Fruit fly (Drosophila melanogaster) whole organism: ENCODE data around the gene CG34242.

Experiments used
- CG8478 ChIP-seq: fragments of >200 bp; optimal IDR thresholded peaks from 2 replicates; lab custom pipeline; 2018; ENCODE audit warnings: inconsistent platforms
- Dll ChIP-seq: fragments of >200 bp; optimal IDR thresholded peaks from 2 replicates; lab custom pipeline; 2017
- EcR ChIP-seq, 2 experiments: fragments of >200 bp; optimal IDR thresholded peaks; 2 replicates each; lab custom pipeline; 2017; ENCODE audit warnings: missing biosample characterization in 2 of 2, missing genetic modification characterization in 2 of 2, missing genetic modification reagents in 2 of 2
- pan ChIP-seq: fragments of >200 bp; optimal IDR thresholded peaks from 2 replicates; lab custom pipeline; 2017
- psq ChIP-seq: fragments of >200 bp; optimal IDR thresholded peaks from 2 replicates; lab custom pipeline; 2017
- usp ChIP-seq: fragments of >200 bp; optimal IDR thresholded peaks from 2 replicates; lab custom pipeline; 2017; ENCODE audit warnings: missing biosample characterization, missing genetic modification characterization, mixed read lengths

The CG34242 gene

DNA sequence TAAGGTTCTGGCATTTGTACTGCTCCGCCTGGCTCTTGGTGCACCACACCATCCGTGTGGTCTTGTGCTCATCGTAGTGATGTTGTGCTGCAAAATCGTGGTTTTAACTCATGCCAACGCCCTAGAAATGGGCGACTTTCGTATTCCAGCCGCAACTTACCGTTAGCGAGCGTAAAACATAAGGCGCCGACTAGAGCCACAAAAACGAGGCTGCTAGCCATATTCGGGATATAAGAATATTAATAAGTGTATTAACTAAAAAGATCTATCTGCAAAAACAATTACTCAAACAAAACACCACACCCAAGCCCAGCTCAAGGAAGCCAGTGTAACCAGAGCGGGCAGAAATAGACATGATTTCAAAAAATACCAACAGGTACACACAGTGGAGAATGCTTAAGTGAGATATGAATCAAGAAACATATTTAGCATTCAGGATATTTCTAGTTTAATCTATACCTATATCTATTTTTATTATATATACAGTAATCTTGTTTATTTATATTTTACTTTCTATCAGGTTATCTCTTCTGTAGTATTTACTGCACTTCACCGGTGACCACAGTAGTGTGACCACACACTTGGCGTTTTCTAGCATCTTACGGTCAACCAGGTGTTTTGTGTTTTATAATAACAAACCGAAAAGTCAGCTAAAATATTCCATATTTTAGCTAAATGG is at the start of gene CG34242, which contains the start of gene Tsf2:
TSS of gene CG34242 (plus strand) at position 605 of the 679 bp plus-strand sequence.
TSS of gene Tsf2 (minus strand) at position 333 of the 679 bp plus-strand sequence.
- TF ChIP-seq CG8478 (no peak), psq (lab: Kevin White, UChicago) (no peak), usp (GFP tag; lab: Kevin White, UChicago) (no peak), EcR (GFP tag; optimal IDR thresholded peaks at IDR 0.05; lab: Kevin White, UChicago) (no peak), Dll (lab: Kevin White, UChicago) (no peak), pan (lab: Kevin White, UChicago) (no peak)

DNA sequence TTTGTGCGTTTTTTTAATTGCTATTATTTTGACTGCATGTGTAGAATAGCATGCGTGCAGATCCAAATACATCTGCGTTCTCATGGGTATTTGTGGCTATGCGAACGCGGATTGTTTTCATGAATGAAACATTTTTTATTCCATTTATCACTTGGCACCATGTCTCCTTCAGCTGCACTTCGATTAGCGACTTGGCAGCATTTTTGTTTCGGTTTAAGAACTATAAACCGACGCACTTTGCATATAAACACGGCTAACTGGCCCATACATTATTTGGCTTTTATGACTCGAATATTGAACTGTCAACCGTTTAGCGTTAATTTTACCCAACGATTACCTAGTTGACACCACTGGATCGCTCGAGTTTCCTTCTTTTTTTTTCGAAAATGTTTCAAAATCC is 49.3 kb upstream of the CG34242 start:
- no peak for TF ChIP-seq pan (lab: Kevin White, UChicago)
- TF ChIP-seq CG8478 = no peak
- no peak for TF ChIP-seq EcR (GFP tag; optimal IDR thresholded peaks at IDR 0.05; lab: Kevin White, UChicago)
- no peak for TF ChIP-seq Dll (lab: Kevin White, UChicago)
- no peak for TF ChIP-seq psq (lab: Kevin White, UChicago)
- no peak for TF ChIP-seq usp (GFP tag; lab: Kevin White, UChicago)

DNA sequence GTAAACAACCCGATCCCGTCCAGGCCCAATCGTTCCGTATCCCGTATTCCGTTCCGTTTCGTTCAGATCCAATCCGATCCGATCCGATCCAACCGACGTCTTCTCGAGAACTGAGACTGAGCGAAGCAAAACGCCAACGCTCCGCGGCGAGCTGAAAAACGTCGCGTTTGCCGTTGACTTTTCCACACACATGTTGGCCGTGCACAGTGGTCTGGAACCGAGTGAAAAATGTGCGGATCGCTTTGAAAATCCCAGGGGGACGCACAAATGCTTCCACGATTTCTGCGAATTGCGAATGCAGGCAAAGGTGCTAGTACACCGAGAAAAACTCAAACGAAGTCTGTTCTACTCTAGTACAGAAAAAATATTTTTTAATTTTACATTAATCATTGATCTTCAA is 48.8 kb upstream of the CG34242 start, which contains the start of gene CG10663:
TSS of gene CG10663 (minus strand) at position 88 of the 400 bp plus-strand sequence.
- no peak for TF ChIP-seq Dll (lab: Kevin White, UChicago)
- no peak for TF ChIP-seq EcR (GFP tag; optimal IDR thresholded peaks at IDR 0.05; lab: Kevin White, UChicago)
- TF ChIP-seq psq (lab: Kevin White, UChicago) = no peak
- TF ChIP-seq CG8478 = no peak
- no peak for TF ChIP-seq usp (GFP tag; lab: Kevin White, UChicago)
- no peak for TF ChIP-seq pan (lab: Kevin White, UChicago)

DNA sequence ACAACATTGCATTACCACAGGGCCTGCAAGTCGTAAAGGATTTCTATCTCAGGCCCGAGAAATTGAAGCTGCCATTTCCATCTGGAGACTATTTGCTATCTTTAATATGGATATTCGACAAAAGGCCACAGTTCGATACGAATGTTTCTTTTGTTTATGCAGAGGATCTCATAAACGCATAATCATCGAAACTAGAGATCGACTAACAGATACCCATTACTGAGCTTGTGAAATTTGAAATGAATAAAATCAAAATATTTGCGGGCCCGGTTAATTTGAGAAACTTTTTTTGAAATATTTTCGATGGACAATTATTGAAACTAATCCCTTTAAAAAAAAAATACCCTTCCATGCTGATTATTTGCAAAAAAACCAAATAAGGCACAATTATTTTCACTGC is 47.6 kb upstream of the CG34242 start:
- TF ChIP-seq usp (GFP tag; lab: Kevin White, UChicago) = no peak
- no peak for TF ChIP-seq psq (lab: Kevin White, UChicago)
- TF ChIP-seq CG8478 = no peak
- TF ChIP-seq pan (lab: Kevin White, UChicago) = no peak
- TF ChIP-seq EcR (GFP tag; optimal IDR thresholded peaks at IDR 0.05; lab: Kevin White, UChicago) = no peak

DNA sequence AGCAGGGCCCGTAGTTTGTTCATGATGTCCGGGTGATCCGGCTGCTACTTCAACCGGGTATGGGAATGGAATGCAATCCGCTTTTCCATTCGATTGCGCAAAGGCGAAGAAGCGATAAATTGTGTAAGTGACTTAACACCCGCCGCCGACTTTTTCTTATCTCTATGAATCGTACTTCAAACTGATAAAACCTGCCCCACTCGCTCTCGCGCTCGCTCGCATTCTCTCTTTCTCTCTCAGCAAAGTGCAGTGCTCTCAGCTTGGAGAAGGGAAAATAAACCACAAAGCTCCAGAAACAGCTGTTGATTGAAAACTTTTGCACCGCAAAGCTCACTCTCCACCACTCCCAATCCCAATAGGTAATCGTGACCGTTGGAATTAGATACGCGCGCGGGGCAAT is 43.8 kb upstream of the CG34242 start:
- peak in 1 of 2 experiments; percentile 16 for TF ChIP-seq EcR (GFP tag; optimal IDR thresholded peaks at IDR 0.05; lab: Kevin White, UChicago)
- TF ChIP-seq CG8478 = no peak
- peak; percentile 98 for TF ChIP-seq Dll (lab: Kevin White, UChicago)

DNA sequence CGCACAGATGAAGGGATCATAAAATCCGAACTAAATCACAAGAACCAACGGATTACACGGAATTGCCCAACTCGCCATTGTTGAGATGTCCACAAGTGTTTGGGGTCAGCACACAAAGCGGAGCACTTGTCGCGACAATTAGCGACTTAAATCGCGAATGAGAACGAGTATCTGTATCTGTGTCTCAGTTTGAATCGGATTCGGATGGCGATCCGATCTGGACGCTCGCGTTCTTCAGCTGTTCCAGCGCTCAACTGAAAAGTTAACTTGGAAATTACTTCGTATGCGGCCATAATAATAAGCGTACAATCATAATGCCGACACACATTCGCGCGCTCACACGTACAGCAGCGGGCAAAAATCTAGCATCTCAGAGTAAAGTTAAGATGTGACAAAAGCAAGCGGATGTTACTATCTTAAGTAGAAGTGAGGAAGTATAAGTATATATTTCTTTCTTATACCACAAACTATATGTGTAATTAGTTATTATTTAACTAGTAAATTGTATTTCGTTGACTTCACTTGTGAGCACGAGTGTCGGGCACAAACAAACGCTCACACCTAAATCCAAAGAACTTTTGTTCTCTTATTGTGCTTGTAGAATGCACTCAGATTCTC is 43.3 kb upstream of the CG34242 start, which contains the start of gene CG10660:
TSS of gene CG10660 (minus strand) at position 259 of the 618 bp plus-strand sequence.
- TF ChIP-seq pan (lab: Kevin White, UChicago) (no peak), Dll (lab: Kevin White, UChicago) (no peak), usp (GFP tag; lab: Kevin White, UChicago) (no peak), psq (lab: Kevin White, UChicago) (no peak), CG8478 (no peak), EcR (GFP tag; optimal IDR thresholded peaks at IDR 0.05; lab: Kevin White, UChicago) (no peak)

DNA sequence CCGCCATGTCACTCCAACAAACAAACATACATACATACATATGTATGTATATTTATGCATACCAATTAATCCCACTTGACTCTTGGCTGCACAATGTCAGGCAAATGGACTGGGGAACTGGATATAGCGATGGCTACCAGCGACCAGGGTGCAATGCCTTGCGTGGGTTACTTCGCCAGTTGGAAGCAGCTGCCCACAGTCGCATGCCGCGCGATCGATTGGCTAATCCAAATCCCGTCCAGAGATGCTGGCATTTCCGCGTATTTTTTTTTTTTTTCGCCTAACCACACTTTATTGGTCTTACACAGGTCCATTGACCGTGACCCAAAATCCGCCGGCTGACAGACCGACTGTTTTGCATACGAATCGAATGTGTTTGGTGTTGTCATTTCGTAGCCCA is 39.5 kb upstream of the CG34242 start:
- no peak for TF ChIP-seq pan (lab: Kevin White, UChicago)
- no peak for TF ChIP-seq EcR (GFP tag; optimal IDR thresholded peaks at IDR 0.05; lab: Kevin White, UChicago)
- TF ChIP-seq CG8478 = no peak
- no peak for TF ChIP-seq Dll (lab: Kevin White, UChicago)
- TF ChIP-seq psq (lab: Kevin White, UChicago) = no peak
- no peak for TF ChIP-seq usp (GFP tag; lab: Kevin White, UChicago)

DNA sequence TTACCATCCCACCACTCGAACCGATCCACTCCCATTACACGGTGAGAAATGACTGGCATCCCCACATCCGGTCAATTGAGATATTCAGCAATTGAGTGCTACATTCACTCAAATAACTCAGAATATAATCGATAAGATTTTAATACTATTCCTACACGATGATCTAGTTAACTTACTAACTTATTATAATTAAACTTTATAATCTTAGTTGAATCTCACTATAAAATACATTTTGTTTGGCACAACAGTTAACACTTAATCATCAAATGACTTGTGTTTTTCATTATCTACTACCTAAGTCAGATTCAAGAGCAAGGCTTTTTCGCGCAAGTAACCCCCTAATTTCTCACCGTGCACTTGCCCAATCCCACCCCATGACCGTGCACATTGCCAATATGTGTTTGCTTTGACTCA is 38.5 kb upstream of the CG34242 start:
- TF ChIP-seq pan (lab: Kevin White, UChicago) = no peak
- no peak for TF ChIP-seq Dll (lab: Kevin White, UChicago)
- TF ChIP-seq CG8478 = no peak
- no peak for TF ChIP-seq usp (GFP tag; lab: Kevin White, UChicago)
- TF ChIP-seq EcR (GFP tag; optimal IDR thresholded peaks at IDR 0.05; lab: Kevin White, UChicago) = no peak
- TF ChIP-seq psq (lab: Kevin White, UChicago) = no peak

DNA sequence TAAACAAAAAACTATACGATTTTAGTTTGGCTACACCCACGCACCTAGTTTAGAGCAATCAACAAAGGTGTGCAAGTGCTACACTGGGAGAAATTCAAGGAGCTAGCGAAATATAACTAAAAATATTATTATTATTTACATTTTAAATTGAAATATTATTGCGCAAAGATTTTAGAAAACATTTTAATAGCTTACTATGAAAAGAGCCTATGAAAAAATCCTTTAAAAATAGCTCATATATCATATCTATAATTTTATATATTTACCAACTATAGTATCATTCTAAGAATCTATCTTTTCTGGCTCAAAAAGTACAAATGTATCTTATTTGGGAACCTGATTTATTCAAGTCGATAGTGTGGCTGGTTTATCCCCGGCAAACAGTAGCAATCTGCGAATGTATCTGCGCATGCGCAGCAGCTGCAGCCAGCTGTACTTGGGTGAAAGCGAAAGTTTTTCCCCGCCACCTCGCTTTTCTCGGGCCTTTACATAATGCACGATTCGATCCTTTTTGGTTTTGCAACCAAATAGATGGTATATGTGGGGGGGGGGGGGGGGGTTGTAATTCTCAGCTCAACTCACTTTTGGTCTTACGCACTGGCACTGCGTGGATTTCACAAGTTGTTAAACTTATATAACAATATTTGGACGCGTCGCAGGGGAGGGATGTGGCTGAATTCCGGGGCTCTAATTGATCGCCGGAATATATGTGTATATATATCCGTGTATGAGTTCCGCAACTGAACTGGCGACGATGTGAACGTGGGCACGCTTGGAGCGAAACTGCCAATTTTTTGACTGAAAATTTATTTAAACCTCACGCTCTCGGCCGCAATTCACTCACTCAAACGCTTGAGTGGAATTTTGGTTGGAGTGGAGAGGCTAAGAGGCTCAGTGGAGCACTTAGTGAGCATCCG is 37.1 kb upstream of the CG34242 start, which contains the start of gene CG10657:
TSS of gene CG10657 (minus strand) at position 789 of the 917 bp plus-strand sequence.
- TF ChIP-seq EcR (GFP tag; optimal IDR thresholded peaks at IDR 0.05; lab: Kevin White, UChicago) (no peak), usp (GFP tag; lab: Kevin White, UChicago) (no peak), pan (lab: Kevin White, UChicago) (no peak), Dll (lab: Kevin White, UChicago) (no peak), CG8478 (no peak)

DNA sequence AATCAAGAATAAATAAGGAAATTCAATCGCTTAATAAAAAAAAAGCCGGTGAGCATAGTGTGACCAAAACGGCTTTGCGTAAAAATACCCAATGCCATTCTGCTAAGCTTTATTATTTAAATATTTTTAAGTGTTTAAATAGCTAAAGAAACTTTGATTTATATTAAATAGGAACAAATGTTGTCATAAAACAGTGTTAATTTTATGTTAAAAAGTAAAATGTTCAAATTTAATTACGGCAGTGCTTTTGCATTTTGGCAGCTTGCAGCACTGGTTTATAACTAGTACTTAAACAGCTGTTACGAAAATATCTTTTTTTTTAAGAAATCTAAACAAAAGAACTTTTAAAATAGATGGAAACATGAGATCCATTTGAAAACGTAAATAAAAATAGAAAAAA is 32.5 kb upstream of the CG34242 start, which contains the start of the genes CG10638 and CG10681:
TSS of gene CG10638 (minus strand) at position 63 of the 400 bp plus-strand sequence.
TSS of gene CG10681 (plus strand) at position 265 of the 400 bp plus-strand sequence.
- no peak for TF ChIP-seq usp (GFP tag; lab: Kevin White, UChicago)
- TF ChIP-seq psq (lab: Kevin White, UChicago) = no peak
- TF ChIP-seq CG8478 = no peak
- no peak for TF ChIP-seq pan (lab: Kevin White, UChicago)
- TF ChIP-seq Dll (lab: Kevin White, UChicago) = no peak
- TF ChIP-seq EcR (GFP tag; optimal IDR thresholded peaks at IDR 0.05; lab: Kevin White, UChicago) = no peak
